Worm (Caenorhabditis elegans) whole organism, midembryonic: ENCODE measurements around the gene R12G8.1.

Experiments
- T22C8.4 ChIP-seq: fragments of 200-800 bp; sonication (Bioruptor generic); IDR thresholded peaks from 2 replicates; pipeline ENCODE4 v1.3.6; 2022; ENCODE audit warnings: missing genetic modification characterization, missing compliant biosample characterization
- cog-1 ChIP-seq: sonication (generic microtip); optimal IDR thresholded peaks from 2 replicates; lab custom pipeline; 2016; ENCODE audit warnings: missing genetic modification characterization, missing compliant biosample characterization
- flt-1 ChIP-seq: fragments of 200-800 bp; sonication (Bioruptor generic); IDR thresholded peaks from 2 replicates; pipeline ENCODE4 v1.3.6; 2022; ENCODE audit warnings: missing genetic modification characterization, missing compliant biosample characterization
- klf-2 ChIP-seq: fragments of 200-800 bp; sonication (Bioruptor generic); conservative IDR thresholded peaks from 2 replicates; pipeline ENCODE4 v1.3.6; 2022; ENCODE audit warnings: missing genetic modification reagents, missing genetic modification characterization, missing compliant biosample characterization
- med-1 ChIP-seq: sonication (generic microtip); optimal IDR thresholded peaks from 2 replicates; lab custom pipeline; 2017; ENCODE audit warnings: missing genetic modification characterization, mild to moderate bottlenecking, missing compliant biosample characterization, antibody characterized with exemption, missing genetic modification reagents; ENCODE audit not compliant: insufficient read depth
- ref-1 ChIP-seq: fragments of 200-800 bp; sonication (Bioruptor generic); conservative IDR thresholded peaks from 2 replicates; pipeline ENCODE4 v1.3.6; 2022; ENCODE audit warnings: missing genetic modification reagents, missing genetic modification characterization, missing compliant biosample characterization
- tab-1 ChIP-seq: fragments of 200-800 bp; sonication (Bioruptor generic); IDR thresholded peaks from 2 replicates; pipeline ENCODE4 v1.3.6; 2022; ENCODE audit warnings: missing genetic modification characterization, missing compliant biosample characterization
- ztf-23 ChIP-seq: fragments of 200-800 bp; sonication (Bioruptor generic); IDR thresholded peaks from 2 replicates; pipeline ENCODE4 v1.3.6; 2022; ENCODE audit warnings: missing genetic modification reagents, missing genetic modification characterization, missing compliant biosample characterization
- ztf-29 ChIP-seq: fragments of 200-800 bp; sonication (Bioruptor generic); IDR thresholded peaks from 2 replicates; pipeline ENCODE4 v1.3.6; 2022; ENCODE audit warnings: missing genetic modification reagents, missing genetic modification characterization, missing compliant biosample characterization

The R12G8.1 gene

DNA sequence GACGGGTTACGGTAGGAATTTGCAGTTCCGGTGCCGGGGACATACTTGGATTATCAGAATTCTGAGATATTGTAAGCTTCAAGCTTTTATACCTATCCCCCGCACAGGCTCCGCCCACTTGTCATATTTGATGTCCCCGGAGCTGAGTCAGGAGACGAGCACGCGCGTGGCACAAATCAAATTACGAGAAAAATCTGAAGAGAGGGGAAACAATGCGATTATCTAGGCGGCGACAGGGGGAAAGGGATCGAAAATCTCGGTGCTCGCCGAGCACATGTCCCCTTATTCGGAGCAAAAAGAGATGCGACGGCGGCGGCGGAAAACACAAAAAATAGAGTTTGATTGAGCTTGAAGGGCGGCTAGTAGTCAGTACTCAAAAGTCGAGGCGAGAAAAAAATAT is at the start of gene R12G8.1:
Gene R12G8.1, minus strand, starts transcription at position 63 of the 400 bp plus-strand sequence.
- TF ChIP-seq med-1, result no peak
- TF ChIP-seq klf-2, result no peak
- no peak for TF ChIP-seq ztf-29 (GFP tag; lab: Robert Waterston, UW)
- no peak for TF ChIP-seq ztf-23
- TF ChIP-seq ref-1 (GFP tag; lab: Robert Waterston, UW), result no peak
- no peak for TF ChIP-seq flt-1 (GFP tag; lab: Robert Waterston, UW)
- TF ChIP-seq tab-1 (GFP tag; lab: Robert Waterston, UW), result no peak
- no peak for TF ChIP-seq cog-1 (tag; lab: Kevin White, UChicago)
- TF ChIP-seq T22C8.4 (GFP tag; lab: Robert Waterston, UW), result no peak

DNA sequence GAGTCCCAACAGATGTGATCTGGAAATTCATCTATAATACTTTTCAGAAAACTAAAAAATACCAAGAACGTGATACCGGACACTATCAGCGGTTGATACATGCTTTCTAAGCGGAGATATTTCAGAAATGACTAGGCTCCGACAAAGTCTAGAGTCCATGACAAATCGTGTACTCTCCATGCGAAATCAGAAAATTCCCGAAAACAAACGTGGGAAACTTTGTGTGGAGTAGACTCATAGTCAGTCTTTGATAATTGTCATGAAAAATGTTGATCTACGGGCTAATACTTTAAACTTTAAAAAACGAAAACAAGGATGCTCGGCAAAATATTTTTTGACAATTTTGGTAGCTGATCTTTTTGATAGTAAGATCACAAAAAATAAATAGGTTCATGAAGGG is 49.7 kb upstream of the R12G8.1 start, which contains the start of gene srx-18:
Gene srx-18, minus strand, starts transcription at position 101 of the 400 bp plus-strand sequence.
- TF ChIP-seq klf-2 (no peak), T22C8.4 (GFP tag; lab: Robert Waterston, UW) (no peak), ztf-29 (GFP tag; lab: Robert Waterston, UW) (no peak), med-1 (no peak), flt-1 (GFP tag; lab: Robert Waterston, UW) (no peak), tab-1 (GFP tag; lab: Robert Waterston, UW) (no peak), ref-1 (GFP tag; lab: Robert Waterston, UW) (no peak)

DNA sequence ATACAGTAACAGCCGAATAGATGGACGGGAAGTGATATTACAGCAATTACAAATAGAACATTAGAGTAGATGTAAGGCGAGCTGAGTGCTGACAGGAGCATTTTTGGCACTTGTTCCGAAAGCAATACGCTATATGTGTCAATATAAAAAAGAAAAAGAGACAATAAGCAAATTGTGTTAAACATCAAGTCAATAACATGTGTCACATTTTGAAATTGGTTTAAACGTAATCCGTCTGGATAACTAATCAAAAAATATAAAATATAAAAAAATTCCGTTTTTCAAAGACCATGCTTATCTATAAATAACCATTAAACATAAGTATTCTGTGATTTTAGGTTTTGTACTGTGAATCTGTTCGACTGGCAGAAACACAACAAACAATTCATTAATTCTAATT is 46.6 kb upstream of the R12G8.1 start, which contains the start of gene srh-288:
Gene srh-288, minus strand, starts transcription at position 101 of the 400 bp plus-strand sequence.
- TF ChIP-seq ref-1 (GFP tag; lab: Robert Waterston, UW), result no peak
- TF ChIP-seq tab-1 (GFP tag; lab: Robert Waterston, UW), result no peak
- TF ChIP-seq klf-2, result no peak
- TF ChIP-seq cog-1 (tag; lab: Kevin White, UChicago), result no peak
- TF ChIP-seq ztf-23, result no peak
- no peak for TF ChIP-seq T22C8.4 (GFP tag; lab: Robert Waterston, UW)
- no peak for TF ChIP-seq flt-1 (GFP tag; lab: Robert Waterston, UW)

DNA sequence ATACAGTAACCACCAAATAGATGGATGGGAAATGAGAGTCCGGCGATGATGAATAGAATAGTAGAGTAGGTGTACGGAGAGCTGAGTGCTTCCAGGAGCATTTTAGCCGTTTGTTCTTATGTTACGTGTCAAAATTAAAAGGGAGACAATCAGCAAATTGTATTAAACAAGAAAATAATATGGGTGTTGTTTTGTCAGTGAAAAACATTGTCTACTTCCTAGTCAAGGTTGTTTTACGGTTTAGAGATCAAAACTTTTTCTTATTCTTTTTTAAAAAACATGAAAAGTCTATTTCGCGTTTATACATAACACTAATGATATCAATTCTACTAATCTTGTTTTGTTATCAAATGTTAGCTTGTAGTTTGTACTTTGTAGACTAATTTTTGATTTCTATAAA is 44.9 kb upstream of the R12G8.1 start, which contains the start of gene srh-289:
Gene srh-289, minus strand, starts transcription at position 101 of the 400 bp plus-strand sequence.
- TF ChIP-seq cog-1 (tag; lab: Kevin White, UChicago), result no peak
- TF ChIP-seq ztf-29 (GFP tag; lab: Robert Waterston, UW), result no peak
- no peak for TF ChIP-seq ztf-23
- no peak for TF ChIP-seq tab-1 (GFP tag; lab: Robert Waterston, UW)
- TF ChIP-seq ref-1 (GFP tag; lab: Robert Waterston, UW), result no peak
- TF ChIP-seq T22C8.4 (GFP tag; lab: Robert Waterston, UW), result no peak
- TF ChIP-seq klf-2, result no peak
- no peak for TF ChIP-seq med-1
- TF ChIP-seq flt-1 (GFP tag; lab: Robert Waterston, UW), result no peak

DNA sequence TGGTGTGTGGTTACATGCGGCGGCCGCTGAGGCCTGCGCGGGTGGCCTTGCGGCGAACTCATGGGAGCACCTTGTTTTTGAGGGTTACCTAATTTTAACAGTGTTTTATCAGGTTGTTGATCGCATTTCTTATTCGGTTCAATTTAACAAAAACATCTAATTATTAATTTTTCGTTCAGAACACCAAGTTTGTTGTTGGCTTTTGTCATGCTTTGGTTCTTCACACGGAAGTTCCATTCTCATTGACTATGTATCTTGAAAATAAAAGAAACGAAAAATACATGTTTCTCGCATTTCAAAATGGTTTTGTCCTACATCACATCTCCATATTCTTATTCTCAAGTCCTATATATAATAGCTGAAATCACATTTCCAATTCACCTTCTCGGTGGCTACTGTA is 41.1 kb upstream of the R12G8.1 start, which contains the start of gene srh-290:
Gene srh-290, plus strand, starts transcription at position 301 of the 400 bp plus-strand sequence.
- TF ChIP-seq flt-1 (GFP tag; lab: Robert Waterston, UW), result no peak
- TF ChIP-seq cog-1 (tag; lab: Kevin White, UChicago), result no peak
- TF ChIP-seq tab-1 (GFP tag; lab: Robert Waterston, UW), result no peak
- TF ChIP-seq ztf-29 (GFP tag; lab: Robert Waterston, UW), result no peak
- TF ChIP-seq ztf-23, result no peak
- TF ChIP-seq klf-2, result no peak
- TF ChIP-seq ref-1 (GFP tag; lab: Robert Waterston, UW), result no peak
- TF ChIP-seq T22C8.4 (GFP tag; lab: Robert Waterston, UW), result no peak
- no peak for TF ChIP-seq med-1

DNA sequence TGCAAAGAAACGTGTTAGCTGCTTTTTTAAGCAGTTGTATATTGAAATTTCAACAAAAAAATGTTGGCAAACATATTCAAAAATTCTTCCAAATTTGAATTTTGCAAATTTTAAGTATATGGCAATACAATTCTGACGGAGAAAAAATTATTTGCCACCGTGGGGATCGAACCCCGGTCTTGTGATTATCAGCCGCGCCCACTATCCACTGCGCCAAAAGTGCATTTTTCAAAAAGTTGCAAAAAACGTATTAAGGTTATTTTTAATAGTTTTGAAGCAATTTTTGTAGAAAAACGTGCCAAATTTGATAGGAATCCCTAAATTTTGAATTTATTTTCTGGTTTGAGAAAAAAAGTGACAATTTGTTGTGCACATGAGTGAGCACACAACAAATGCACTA is 35.3 kb upstream of the R12G8.1 start:
- TF ChIP-seq ztf-29 (GFP tag; lab: Robert Waterston, UW) (no peak), tab-1 (GFP tag; lab: Robert Waterston, UW) (no peak), ztf-23 (no peak)

DNA sequence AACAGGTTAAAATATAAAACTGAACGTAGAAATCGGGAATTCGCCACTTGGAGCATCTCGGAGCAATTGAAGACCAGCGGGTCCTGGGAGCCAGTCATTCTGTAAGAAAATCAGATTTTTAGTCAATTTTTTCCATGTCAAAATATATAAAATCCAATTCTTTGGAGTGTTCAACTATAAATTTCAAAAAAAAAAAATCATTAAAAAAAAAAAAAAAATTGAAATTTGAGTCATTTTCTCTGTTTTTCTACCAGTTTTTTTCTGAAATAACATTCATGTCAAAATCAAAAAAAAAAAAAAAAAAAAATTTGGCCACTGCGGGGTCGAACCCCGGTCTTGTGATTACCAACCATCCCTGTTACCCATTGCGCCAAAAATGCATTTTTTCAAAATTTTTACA is 34.5 kb upstream of the R12G8.1 start, which contains the start of gene srab-12:
Gene srab-12, minus strand, starts transcription at position 101 of the 400 bp plus-strand sequence.
- TF ChIP-seq klf-2 (no peak), ztf-23 (no peak), flt-1 (GFP tag; lab: Robert Waterston, UW) (no peak), ref-1 (GFP tag; lab: Robert Waterston, UW) (no peak), T22C8.4 (GFP tag; lab: Robert Waterston, UW) (no peak), cog-1 (tag; lab: Kevin White, UChicago) (no peak), tab-1 (GFP tag; lab: Robert Waterston, UW) (no peak)

DNA sequence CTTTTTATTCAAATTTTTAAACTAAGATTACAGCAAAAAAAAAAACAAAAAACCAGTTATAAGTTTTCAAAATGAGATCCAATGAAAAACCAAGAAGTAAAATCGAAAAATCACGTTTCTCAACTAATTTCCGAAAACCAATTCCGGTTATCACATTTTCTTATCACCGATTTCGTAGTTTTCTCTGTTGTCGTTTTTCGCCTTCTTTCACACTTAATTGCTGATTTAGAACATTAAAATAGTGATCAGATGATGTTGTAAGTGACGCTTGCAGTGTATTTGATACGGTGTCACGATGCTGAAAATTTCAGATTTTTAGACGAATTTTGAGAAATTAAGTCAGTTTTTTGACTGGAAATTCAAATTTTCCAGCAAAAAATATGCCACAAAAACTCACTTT is 31.2 kb upstream of the R12G8.1 start:
- TF ChIP-seq ztf-23 (no peak), klf-2 (no peak)

DNA sequence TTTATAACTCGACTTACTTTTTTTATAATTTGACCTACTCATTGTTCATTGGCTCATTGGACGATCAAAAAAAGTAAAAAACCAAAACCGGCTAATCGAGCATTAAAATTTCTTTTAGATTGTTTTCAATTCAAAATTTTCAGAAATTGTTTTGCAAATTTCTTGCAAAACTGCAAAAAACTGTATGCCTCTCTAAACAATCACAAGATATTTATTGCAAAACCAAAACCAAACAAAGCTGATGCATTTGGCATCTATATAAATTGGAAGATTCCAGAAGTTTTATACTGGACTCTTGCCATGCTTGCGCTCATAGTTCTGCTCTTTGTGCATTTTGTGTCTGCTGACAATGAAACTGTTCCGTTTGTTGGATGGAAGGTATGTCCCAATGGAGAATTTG is 28.6 kb upstream of the R12G8.1 start, which contains the start of gene C47A10.12:
Gene C47A10.12, plus strand, starts transcription at position 301 of the 400 bp plus-strand sequence.
- no peak for TF ChIP-seq cog-1 (tag; lab: Kevin White, UChicago)
- no peak for TF ChIP-seq ztf-29 (GFP tag; lab: Robert Waterston, UW)
- TF ChIP-seq ztf-23, result no peak
- no peak for TF ChIP-seq tab-1 (GFP tag; lab: Robert Waterston, UW)
- TF ChIP-seq flt-1 (GFP tag; lab: Robert Waterston, UW), result no peak
- TF ChIP-seq T22C8.4 (GFP tag; lab: Robert Waterston, UW), result no peak
- TF ChIP-seq ref-1 (GFP tag; lab: Robert Waterston, UW), result no peak
- TF ChIP-seq klf-2, result no peak
- no peak for TF ChIP-seq med-1

DNA sequence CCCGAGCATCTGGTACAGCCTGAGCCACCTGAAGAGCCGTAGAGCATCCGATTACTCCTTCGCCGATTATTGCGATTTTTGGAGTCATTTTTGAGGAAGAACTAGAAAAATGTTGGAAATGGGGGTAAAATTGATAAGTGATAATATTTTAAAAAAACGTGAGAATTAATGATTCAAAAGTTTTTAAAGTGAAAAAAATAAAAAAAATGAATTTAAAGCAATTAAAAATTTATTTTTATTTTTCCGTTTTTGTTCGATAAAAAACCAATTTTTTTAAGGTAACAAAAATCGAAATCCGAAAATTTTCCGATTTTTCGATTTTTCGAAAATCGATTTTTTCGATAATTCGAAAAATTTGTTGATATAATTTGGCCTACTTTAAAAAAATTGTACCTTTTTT is 28.1 kb upstream of the R12G8.1 start, which contains the start of gene ddo-1:
Gene ddo-1, minus strand, starts transcription at position 101 of the 400 bp plus-strand sequence.
- no peak for TF ChIP-seq T22C8.4 (GFP tag; lab: Robert Waterston, UW)
- TF ChIP-seq ztf-23, result no peak
- TF ChIP-seq cog-1 (tag; lab: Kevin White, UChicago), result no peak
- TF ChIP-seq med-1, result no peak
- TF ChIP-seq klf-2, result no peak
- no peak for TF ChIP-seq flt-1 (GFP tag; lab: Robert Waterston, UW)
- no peak for TF ChIP-seq ztf-29 (GFP tag; lab: Robert Waterston, UW)
- TF ChIP-seq tab-1 (GFP tag; lab: Robert Waterston, UW), result no peak
- TF ChIP-seq ref-1 (GFP tag; lab: Robert Waterston, UW), result no peak
